Worm (Caenorhabditis elegans) whole organism, L4 larva: ENCODE measurements around the gene C08B6.3.

Experiments used
- ceh-82 ChIP-seq: sonication (generic microtip); optimal IDR thresholded peaks from 2 replicates; lab custom pipeline; 2017; ENCODE audit warnings: missing biosample characterization, missing genetic modification characterization
- nhr-237 ChIP-seq: sonication (generic microtip); optimal IDR thresholded peaks from 2 replicates; lab custom pipeline; 2017; ENCODE audit warnings: missing biosample characterization, missing genetic modification characterization

- TF ChIP-seq nhr-237 (tag; lab: Kevin White, UChicago): no peak
- TF ChIP-seq ceh-82: no peak
These were observed 47.9 kb upstream of the C08B6.3 start for ce11 chrV:10159972-10160371.
